Fruit fly (Drosophila melanogaster): Measurements from ENCODE around the gene smog.
A peak's percentile ranks its signal among the peaks of the same experiment; 100 is the strongest.

The smog gene

dm6 chr2L:4883023-4883392, 30.3 kb downstream of the smog start, which contains the start of the genes Cf2 and CG3008 (continued):
- TF ChIP-seq Awh (GFP tag; IDR thresholded peaks at IDR 0.05) (no peak), tx (GFP tag; optimal IDR thresholded peaks at IDR 0.05) (no peak), CG9932 (GFP tag; IDR thresholded peaks at IDR 0.05) (no peak), HLH3B (GFP tag; IDR thresholded peaks at IDR 0.05) (no peak), CHES-1-like (GFP tag; optimal IDR thresholded peaks at IDR 0.05) (no peak), CG10431 (GFP tag; optimal IDR thresholded peaks at IDR 0.05) (no peak), pfk (GFP tag; optimal IDR thresholded peaks at IDR 0.05) (no peak), Side (GFP tag; optimal IDR thresholded peaks at IDR 0.05) (no peak), CG1603 (tag; optimal IDR thresholded peaks at IDR 0.05) (no peak), CG12155 (GFP tag; optimal IDR thresholded peaks at IDR 0.05) (no peak), CG30020 (tag; optimal IDR thresholded peaks at IDR 0.05) (peak; percentile 48), CG6791 (GFP tag; IDR thresholded peaks at IDR 0.05; ENCODE audit: partially characterized antibody) (peak; percentile 77), croc (GFP tag; conservative IDR thresholded peaks at IDR 0.05) (no peak), Fer1 (GFP tag; optimal IDR thresholded peaks at IDR 0.05) (no peak), CG12744 (GFP tag; optimal IDR thresholded peaks at IDR 0.05) (no peak), Ravus (GFP tag; IDR thresholded peaks at IDR 0.05) (no peak), CG6254 (GFP tag; optimal IDR thresholded peaks at IDR 0.05) (no peak), Dad (GFP tag; optimal IDR thresholded peaks at IDR 0.05) (no peak), CG9727 (GFP tag; optimal IDR thresholded peaks at IDR 0.05) (no peak), D19A (tag; optimal IDR thresholded peaks at IDR 0.05) (no peak), CG31365 (tag; optimal IDR thresholded peaks at IDR 0.05) (no peak), Pdp1 (GFP tag; optimal IDR thresholded peaks at IDR 0.05) (peak in 1 of 2 experiments; percentile 38), pzg (GFP tag; optimal IDR thresholded peaks at IDR 0.05) (peak; percentile 78), jigr1 (GFP tag; IDR thresholded peaks at IDR 0.05) (no peak), pum (GFP tag; optimal IDR thresholded peaks at IDR 0.05) (no peak), onecut (GFP tag; IDR thresholded peaks at IDR 0.05) (no peak), MESR4 (GFP tag; optimal IDR thresholded peaks at IDR 0.05) (no peak), sisA (GFP tag; IDR thresholded peaks at IDR 0.05) (no peak), dmrt99B (tag; optimal IDR thresholded peaks at IDR 0.05) (no peak), eve (GFP tag; optimal IDR thresholded peaks at IDR 0.05) (no peak), CG13296 (GFP tag; optimal IDR thresholded peaks at IDR 0.05) (no peak), CG15269 (tag; optimal IDR thresholded peaks at IDR 0.05) (no peak), gsb (GFP tag; IDR thresholded peaks at IDR 0.05) (no peak), CG7556 (GFP tag; optimal IDR thresholded peaks at IDR 0.05) (no peak), Tbp (GFP tag; optimal IDR thresholded peaks at IDR 0.05) (no peak), nom (GFP tag; optimal IDR thresholded peaks at IDR 0.05) (no peak), CG11247 (GFP tag; IDR thresholded peaks at IDR 0.05) (no peak), CG16815 (GFP tag; optimal IDR thresholded peaks at IDR 0.05) (no peak), tll (GFP tag; optimal IDR thresholded peaks at IDR 0.05) (no peak), wek (GFP tag; optimal IDR thresholded peaks at IDR 0.05) (no peak), lov (optimal IDR thresholded peaks at IDR 0.05) (no peak), lov (GFP tag; IDR thresholded peaks at IDR 0.05) (no peak), CG7928 (GFP tag; optimal IDR thresholded peaks at IDR 0.05) (no peak), dimm (GFP tag; IDR thresholded peaks at IDR 0.05) (no peak), mam (GFP tag; optimal IDR thresholded peaks at IDR 0.05) (no peak), CG6689 (GFP tag; IDR thresholded peaks at IDR 0.05) (no peak), CG2712 (tag; optimal IDR thresholded peaks at IDR 0.05) (peak; percentile 33), CG15601 (tag; optimal IDR thresholded peaks at IDR 0.05) (peak; percentile 19), Neu2 (GFP tag; optimal IDR thresholded peaks at IDR 0.05; ENCODE audit: borderline replicate concordance) (no peak), CG32767 (GFP tag; IDR thresholded peaks at IDR 0.05) (no peak), trh (GFP tag; optimal IDR thresholded peaks at IDR 0.05) (no peak), btn (GFP tag; optimal IDR thresholded peaks at IDR 0.05) (no peak)
